Worm (Caenorhabditis elegans): ENCODE data around the gene sul-3.

The sul-3 gene

DNA sequence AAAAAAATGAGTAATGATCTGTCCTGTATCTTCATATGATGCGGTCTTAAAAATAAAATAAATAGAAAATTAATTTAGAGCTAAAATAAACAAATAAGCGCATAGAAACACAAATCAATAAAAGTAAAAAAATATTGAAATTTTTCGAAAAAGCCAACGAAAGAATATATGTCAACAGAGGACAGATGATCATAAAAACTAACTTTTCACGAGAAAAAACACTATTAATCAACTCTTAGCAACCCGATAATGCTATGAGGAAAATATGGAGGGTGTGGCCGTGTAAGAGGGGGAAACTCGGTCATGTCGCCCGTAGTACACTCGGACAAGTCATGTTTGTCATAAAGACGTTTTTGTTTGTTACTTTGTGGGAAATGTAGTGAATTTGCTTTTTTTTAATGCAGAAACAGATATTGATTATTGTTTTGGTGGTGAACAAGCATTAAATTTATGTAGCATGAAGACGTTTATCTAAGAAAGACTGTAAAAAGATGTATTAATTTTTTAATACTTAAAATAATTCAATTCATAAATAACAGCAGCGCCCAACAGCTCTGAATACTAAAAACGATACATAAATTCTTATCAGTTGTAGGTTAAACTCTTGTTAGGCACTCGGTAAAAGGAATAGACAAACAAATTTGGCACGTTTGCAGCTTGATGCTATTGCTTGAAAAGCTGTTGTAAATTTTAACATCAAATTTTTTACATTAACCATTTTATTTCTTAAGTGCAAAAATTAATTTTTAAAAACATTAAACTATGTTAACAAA, 35.6 kb downstream of the sul-3 start, which contains the start of gene adm-4:
TSS of gene adm-4 (minus strand) at position 51 of the 773 bp plus-strand sequence.
- no peak for TF ChIP-seq daf-16 (GFP tag; optimal IDR thresholded peaks at IDR 0.05)
- peak; percentile 73 for TF ChIP-seq daf-16 (tag; optimal IDR thresholded peaks at IDR 0.05)
- TF ChIP-seq hmg-1.1 (GFP tag; IDR thresholded peaks at IDR 0.05) = 0 out of 2 replicates have a peak, but pooled peaks have one; percentile 25
- no peak for TF ChIP-seq lir-3 (tag; optimal IDR thresholded peaks at IDR 0.05)
- TF ChIP-seq madf-9 (GFP tag; conservative IDR thresholded peaks at IDR 0.05) = peak; percentile 28; the same call in 1 of the 2 replicates
- peak in 1 of 2 experiments; percentile 79 for TF ChIP-seq hif-1 (tag; optimal IDR thresholded peaks at IDR 0.05)
- peak; percentile 15 for TF ChIP-seq nhr-28 (tag; optimal IDR thresholded peaks at IDR 0.05)
- peak; percentile 12 for TF ChIP-seq nhr-102 (tag; optimal IDR thresholded peaks at IDR 0.05)
- TF ChIP-seq dpl-1 (GFP tag; optimal IDR thresholded peaks at IDR 0.05) = peak; percentile 15
- TF ChIP-seq F10B5.3 (tag; optimal IDR thresholded peaks at IDR 0.05) = no peak
- no peak for TF ChIP-seq zip-11 (GFP tag; IDR thresholded peaks at IDR 0.05)
- TF ChIP-seq Y75B8A.6 (GFP tag; IDR thresholded peaks at IDR 0.05) = no peak
- no peak for TF ChIP-seq nhr-6 (tag; optimal IDR thresholded peaks at IDR 0.05)
- peak; percentile 15 for TF ChIP-seq duxl-1 (tag; optimal IDR thresholded peaks at IDR 0.05; ENCODE audit: poor library complexity)
- no peak for TF ChIP-seq daf-12 (tag; optimal IDR thresholded peaks at IDR 0.05)
- TF ChIP-seq hlh-30 (tag; optimal IDR thresholded peaks at IDR 0.05; ENCODE audit: insufficient read depth) = peak; percentile 27
- TF ChIP-seq mep-1 (tag; optimal IDR thresholded peaks at IDR 0.05) = peak; percentile 36
- TF ChIP-seq mes-2 (tag; optimal IDR thresholded peaks at IDR 0.05; ENCODE audit: poor library complexity, severe bottlenecking) = peak; percentile 97
- peak; percentile 27 for TF ChIP-seq aha-1 (tag)
- peak; percentile 39 for TF ChIP-seq rbr-2 (tag; optimal IDR thresholded peaks at IDR 0.05)
- no peak for TF ChIP-seq R02D3.7 (tag; optimal IDR thresholded peaks at IDR 0.05)
- peak; percentile 77 for TF ChIP-seq php-3 (GFP tag; IDR thresholded peaks at IDR 0.05)
- TF ChIP-seq ama-1 (optimal IDR thresholded peaks at IDR 0.05) = no peak
- peak; percentile 36 for TF ChIP-seq ztf-7 (tag; optimal IDR thresholded peaks at IDR 0.05)

DNA sequence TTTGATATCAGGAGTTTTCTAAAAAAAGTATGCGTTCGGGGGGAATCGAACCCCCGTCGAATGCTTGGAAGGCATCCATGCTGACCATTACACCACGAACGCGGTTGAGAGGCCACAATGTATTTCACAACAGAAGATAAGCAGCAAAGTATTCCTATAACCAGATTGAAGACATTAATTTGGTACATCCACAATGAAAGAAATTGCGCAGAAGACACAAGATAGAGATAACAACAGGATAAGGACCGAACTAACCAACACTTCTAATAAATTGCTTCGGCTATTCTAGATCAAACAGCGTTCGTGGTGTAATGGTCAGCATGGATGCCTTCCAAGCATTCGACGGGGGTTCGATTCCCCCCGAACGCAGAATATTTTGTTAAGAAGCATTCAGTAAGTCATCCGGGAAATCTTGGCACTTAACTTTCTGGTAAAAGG, 39.7 kb downstream of the sul-3 start:
- TF ChIP-seq pha-4 (GFP tag; IDR thresholded peaks at IDR 0.05) (peak; percentile 79), pha-4 (tag; optimal IDR thresholded peaks at IDR 0.05) (no peak), ceh-32 (tag; optimal IDR thresholded peaks at IDR 0.05; ENCODE audit: poor library complexity) (no peak), unc-62 (GFP tag; optimal IDR thresholded peaks at IDR 0.05 in 1 of 2) (peak in 1 of 2 experiments; percentile 41), unc-62 (tag; optimal IDR thresholded peaks at IDR 0.05) (no peak), nhr-42 (GFP tag; IDR thresholded peaks at IDR 0.05) (peak; percentile 43; the same call in 1 of the 2 replicates), hif-1 (tag; optimal IDR thresholded peaks at IDR 0.05) (peak in 1 of 2 experiments; percentile 1), dve-1 (tag; optimal IDR thresholded peaks at IDR 0.05; ENCODE audit: insufficient read depth) (peak; percentile 51), set-16 (GFP tag; IDR thresholded peaks at IDR 0.05) (no peak), duxl-1 (tag; optimal IDR thresholded peaks at IDR 0.05; ENCODE audit: poor library complexity) (no peak), attf-4 (tag; optimal IDR thresholded peaks at IDR 0.05) (no peak), nhr-111 (GFP tag; optimal IDR thresholded peaks at IDR 0.05) (no peak), madf-9 (GFP tag; conservative IDR thresholded peaks at IDR 0.05) (peak; percentile 31; the same call in 1 of the 2 replicates), Y5F2A.4 (GFP tag; optimal IDR thresholded peaks at IDR 0.05) (peak; percentile 38), zfp-3 (GFP tag; conservative IDR thresholded peaks at IDR 0.05) (0 out of 2 replicates have a peak, but pooled peaks have one; percentile 25), ces-1 (GFP tag; optimal IDR thresholded peaks at IDR 0.05) (no peak), Y75B8A.6 (GFP tag; IDR thresholded peaks at IDR 0.05) (no peak), lin-39 (tag; optimal IDR thresholded peaks at IDR 0.05) (no peak), daf-12 (tag; optimal IDR thresholded peaks at IDR 0.05) (no peak), ceh-28 (tag; optimal IDR thresholded peaks at IDR 0.05) (no peak), unc-130 (GFP tag; optimal IDR thresholded peaks at IDR 0.05) (peak; percentile 4), daf-8 (GFP tag; IDR thresholded peaks at IDR 0.05) (no peak), nhr-41 (GFP tag; IDR thresholded peaks at IDR 0.05) (0 out of 2 replicates have a peak, but pooled peaks have one; percentile 54), unc-39 (tag; optimal IDR thresholded peaks at IDR 0.05) (no peak), arid-1 (GFP tag; conservative IDR thresholded peaks at IDR 0.05) (no peak), hmg-1.1 (GFP tag; IDR thresholded peaks at IDR 0.05) (peak; percentile 80), lin-15B (tag; optimal IDR thresholded peaks at IDR 0.05) (no peak), zag-1 (tag; optimal IDR thresholded peaks at IDR 0.05) (no peak), ceh-62 (tag; optimal IDR thresholded peaks at IDR 0.05) (no peak), mdl-1 (tag; optimal IDR thresholded peaks at IDR 0.05) (no peak), ZK546.5 (tag; optimal IDR thresholded peaks at IDR 0.05) (no peak)

All from whole organism, L4 larva.